Worm (Caenorhabditis elegans) whole organism, early embryonic: ENCODE results near the gene ZK666.8.
"Not testable (repeated sequence)": the region's sequence is repeated elsewhere in the genome, so short reads cannot be mapped to it uniquely, and the experiment has no call there.

Source experiments
- B0310.2 ChIP-seq: sonication (generic microtip); optimal IDR thresholded peaks from 2 replicates; lab custom pipeline; 2016; ENCODE audit warnings: mild to moderate bottlenecking, missing genetic modification characterization, missing compliant biosample characterization
- F13C5.2 ChIP-seq: sonication (generic microtip); optimal IDR thresholded peaks from 2 replicates; lab custom pipeline; 2017; ENCODE audit warnings: mild to moderate bottlenecking, missing genetic modification characterization, inconsistent platforms, missing compliant biosample characterization
- aly-1 ChIP-seq: sonication (generic microtip); optimal IDR thresholded peaks from 2 replicates; lab custom pipeline; 2016; ENCODE audit warnings: missing genetic modification characterization, missing compliant biosample characterization
- ama-1 ChIP-seq: fragments of 150-350 bp; optimal IDR thresholded peaks from 2 replicates; lab custom pipeline; 2014
- ceh-13 ChIP-seq: fragments of 200-800 bp; sonication (Bioruptor generic); optimal IDR thresholded peaks from 2 replicates; lab custom pipeline; 2018; ENCODE audit warnings: mild to moderate bottlenecking, missing genetic modification characterization, missing compliant biosample characterization
- ceh-36 ChIP-seq: sonication (generic microtip); optimal IDR thresholded peaks from 2 replicates; lab custom pipeline; 2016; ENCODE audit warnings: missing genetic modification characterization, inconsistent platforms, missing compliant biosample characterization
- ets-7 ChIP-seq: sonication (generic microtip); optimal IDR thresholded peaks from 2 replicates; lab custom pipeline; 2016; ENCODE audit warnings: missing genotype, missing genetic modification characterization, missing compliant biosample characterization
- flt-1 ChIP-seq: fragments of 200-800 bp; sonication (Bioruptor generic); IDR thresholded peaks from 2 replicates; pipeline ENCODE4 v1.3.6; 2022; ENCODE audit warnings: missing genetic modification characterization, missing compliant biosample characterization
- hmg-4 ChIP-seq: fragments of 200-800 bp; sonication (Bioruptor generic); optimal IDR thresholded peaks from 2 replicates; lab custom pipeline; 2018; ENCODE audit warnings: mild to moderate bottlenecking, missing genetic modification characterization, missing compliant biosample characterization
- hnd-1 ChIP-seq: sonication (generic microtip); optimal IDR thresholded peaks from 2 replicates; lab custom pipeline; 2016; ENCODE audit warnings: missing genetic modification characterization, missing compliant biosample characterization
- pes-1 ChIP-seq: fragments of 200-800 bp; sonication (Bioruptor generic); IDR thresholded peaks from 2 replicates; pipeline ENCODE4 v1.3.6; 2022; ENCODE audit warnings: missing genetic modification reagents, missing genetic modification characterization, missing compliant biosample characterization
- scrt-1 ChIP-seq: fragments of 200-800 bp; sonication (Bioruptor generic); IDR thresholded peaks from 2 replicates; pipeline ENCODE4 v1.3.6; 2022; ENCODE audit warnings: missing genetic modification characterization, missing compliant biosample characterization
- sea-1 ChIP-seq: fragments of 200-800 bp; sonication (Bioruptor generic); conservative IDR thresholded peaks from 2 replicates; pipeline ENCODE4 v1.3.6; 2022; ENCODE audit warnings: missing genetic modification characterization, missing compliant biosample characterization
- tbx-11 ChIP-seq: fragments of 200-800 bp; sonication (Bioruptor generic); IDR thresholded peaks from 2 replicates; pipeline ENCODE4 v1.3.6; 2022; ENCODE audit warnings: missing genetic modification characterization, missing compliant biosample characterization
- tbx-37 ChIP-seq: fragments of 200-800 bp; sonication (Bioruptor generic); conservative IDR thresholded peaks from 2 replicates; pipeline ENCODE4 v1.3.6; 2022; ENCODE audit warnings: missing genetic modification reagents, missing genetic modification characterization, missing compliant biosample characterization
- tra-4 ChIP-seq: sonication (generic microtip); optimal IDR thresholded peaks from 2 replicates; lab custom pipeline; 2017; ENCODE audit warnings: missing genetic modification characterization, missing compliant biosample characterization

Gene ZK666.8

ce11 chrII:10493034-10493433 is at the start of gene ZK666.8:
Gene ZK666.8 (minus strand): TSS chrII:10493134.
- TF ChIP-seq pes-1; hmg-4; scrt-1 (GFP tag; lab: Robert Waterston, UW): not testable (repeated sequence)

ce11 chrII:10541923-10542486 is 49.1 kb upstream of the ZK666.8 start, which contains the start of gene pro-1:
Gene pro-1 (minus strand): TSS chrII:10541996.
- TF ChIP-seq tbx-37 (GFP tag; lab: Robert Waterston, UW), result peak; percentile 5; the same call in 1 of the 2 replicates
- no peak for TF ChIP-seq B0310.2 (tag; lab: Kevin White, UChicago)
- TF ChIP-seq ama-1 (lab: Kevin White, UChicago), result peak; percentile 81
- peak; percentile 47 for TF ChIP-seq F13C5.2
- peak; percentile 81 for TF ChIP-seq sea-1 (GFP tag; lab: Robert Waterston, UW)
- no peak; the same call in 1 of the 2 replicates for TF ChIP-seq flt-1
- TF ChIP-seq pes-1, result peak; percentile 71; the same call in 1 of the 2 replicates
- TF ChIP-seq hmg-4, result peak; percentile 2
- no peak for TF ChIP-seq scrt-1 (GFP tag; lab: Robert Waterston, UW)
- no peak for TF ChIP-seq aly-1 (tag; lab: Kevin White, UChicago)
- TF ChIP-seq ceh-36 (tag; lab: Kevin White, UChicago), result no peak

ce11 chrII:10539232-10539631 is 46.3 kb upstream of the ZK666.8 start, which contains the start of gene R166.3:
Gene R166.3 (minus strand): TSS chrII:10539332.
- TF ChIP-seq scrt-1 (GFP tag; lab: Robert Waterston, UW) (no peak), tra-4 (tag; lab: Kevin White, UChicago) (no peak), ama-1 (lab: Kevin White, UChicago) (no peak), tbx-37 (GFP tag; lab: Robert Waterston, UW) (no peak), sea-1 (GFP tag; lab: Robert Waterston, UW) (no peak), F13C5.2 (no peak), ets-7 (tag; lab: Kevin White, UChicago) (no peak), B0310.2 (tag; lab: Kevin White, UChicago) (no peak), aly-1 (tag; lab: Kevin White, UChicago) (no peak)

- TF ChIP-seq tbx-37 (GFP tag; lab: Robert Waterston, UW) (peak; percentile 40; the same call in 1 of the 2 replicates), ama-1 (lab: Kevin White, UChicago) (no peak), F13C5.2 (peak; percentile 19), scrt-1 (GFP tag; lab: Robert Waterston, UW) (no peak)
Measured at ce11 chrII:10537988-10538387, 45.1 kb upstream of the ZK666.8 start.

DNA sequence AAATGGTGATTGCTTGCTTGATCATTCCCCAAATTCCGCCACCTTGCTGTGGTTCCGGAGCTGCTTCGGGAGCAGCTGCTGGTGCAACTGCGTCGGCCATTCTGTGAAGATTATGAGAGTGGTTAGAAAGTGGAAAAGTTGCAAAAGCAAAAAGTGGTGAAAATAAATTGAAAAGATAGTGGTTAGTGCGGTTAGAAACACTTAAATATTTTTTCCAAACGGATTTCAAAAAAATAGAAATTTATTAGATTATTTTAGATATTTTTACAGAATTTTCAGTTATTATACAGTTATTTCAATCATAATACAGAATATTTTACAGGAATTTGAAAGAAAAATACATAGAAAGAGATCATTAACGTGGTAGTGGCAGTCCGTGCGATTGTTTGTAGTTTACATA is 44.6 kb upstream of the ZK666.8 start, which contains the start of gene R166.2:
Gene R166.2, minus strand, starts transcription at position 101 of the 400 bp plus-strand sequence.
- TF ChIP-seq ceh-13 (GFP tag; lab: Kevin White, UChicago), result no peak
- TF ChIP-seq pes-1, result no peak
- no peak for TF ChIP-seq tbx-11 (GFP tag; lab: Robert Waterston, UW)
- TF ChIP-seq sea-1 (GFP tag; lab: Robert Waterston, UW), result no peak
- TF ChIP-seq hnd-1 (tag; lab: Kevin White, UChicago), result no peak
- TF ChIP-seq tbx-37 (GFP tag; lab: Robert Waterston, UW), result no peak

ce11 chrII:10533985-10534384 is 41.1 kb upstream of the ZK666.8 start:
- TF ChIP-seq pes-1, result no peak
- no peak for TF ChIP-seq sea-1 (GFP tag; lab: Robert Waterston, UW)
- no peak for TF ChIP-seq tbx-37 (GFP tag; lab: Robert Waterston, UW)
- TF ChIP-seq ets-7 (tag; lab: Kevin White, UChicago), result no peak
- TF ChIP-seq aly-1 (tag; lab: Kevin White, UChicago), result no peak
- TF ChIP-seq ceh-13 (GFP tag; lab: Kevin White, UChicago), result no peak
- TF ChIP-seq ama-1 (lab: Kevin White, UChicago), result no peak
- no peak for TF ChIP-seq tra-4 (tag; lab: Kevin White, UChicago)

ce11 chrII:10531604-10532003 is 38.7 kb upstream of the ZK666.8 start:
- TF ChIP-seq tbx-37 (GFP tag; lab: Robert Waterston, UW), result no peak
- no peak for TF ChIP-seq ama-1 (lab: Kevin White, UChicago)

DNA sequence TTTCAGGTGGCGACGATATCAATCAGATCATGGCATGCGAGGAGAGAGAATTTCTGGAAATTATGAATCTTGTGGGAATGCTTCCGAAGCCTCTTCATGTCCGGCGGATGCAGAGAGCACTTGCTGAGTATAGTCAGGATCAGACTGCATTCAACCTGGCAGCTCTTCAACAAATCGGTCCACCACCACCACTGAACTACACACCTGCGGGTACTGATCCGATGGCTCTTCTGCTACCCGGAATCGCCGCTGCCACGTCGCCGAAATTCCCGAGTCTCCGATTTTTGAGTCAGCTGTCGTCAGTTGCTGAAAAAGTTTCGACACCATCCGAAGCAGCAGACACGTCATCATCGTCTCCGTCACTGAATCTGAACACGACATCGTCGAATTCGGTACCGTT is 38.0 kb upstream of the ZK666.8 start:
- TF ChIP-seq scrt-1 (GFP tag; lab: Robert Waterston, UW) (no peak), aly-1 (tag; lab: Kevin White, UChicago) (no peak), hnd-1 (tag; lab: Kevin White, UChicago) (no peak), sea-1 (GFP tag; lab: Robert Waterston, UW) (no peak), ets-7 (tag; lab: Kevin White, UChicago) (no peak), F13C5.2 (no peak), ceh-36 (tag; lab: Kevin White, UChicago) (no peak), tbx-37 (GFP tag; lab: Robert Waterston, UW) (no peak), flt-1 (no peak), B0310.2 (tag; lab: Kevin White, UChicago) (no peak), pes-1 (no peak), hmg-4 (no peak), ceh-13 (GFP tag; lab: Kevin White, UChicago) (no peak), tra-4 (tag; lab: Kevin White, UChicago) (no peak), tbx-11 (GFP tag; lab: Robert Waterston, UW) (no peak)
